Worm (Caenorhabditis elegans): Measurements from ENCODE around the gene tbx-31.

DNA sequence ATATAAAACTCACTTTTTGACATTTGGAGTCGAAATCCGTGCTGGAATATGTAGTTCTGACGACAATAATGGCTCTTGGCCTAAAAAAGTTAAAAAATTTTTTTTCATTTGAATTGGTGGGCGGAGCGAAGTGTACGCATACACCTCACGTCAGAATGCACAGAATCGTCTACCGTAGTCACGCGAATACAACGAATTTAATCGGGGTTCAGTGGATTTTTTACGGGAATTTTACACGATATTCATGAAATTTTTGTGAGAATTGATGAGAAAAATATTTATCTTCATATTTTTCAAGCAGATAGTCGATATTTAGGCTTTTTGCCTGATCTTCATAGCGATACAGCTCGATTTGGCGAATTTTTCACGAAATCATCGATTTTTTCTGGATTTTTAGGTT lies 5.2 kb downstream of the tbx-31 start, which contains the start of gene R09H3.3:
- TF ChIP-seq flt-1 (GFP tag; IDR thresholded peaks at IDR 0.05) (no peak), ama-1 (optimal IDR thresholded peaks at IDR 0.05) (no peak), scrt-1 (GFP tag; IDR thresholded peaks at IDR 0.05) (no peak), hmg-4 (GFP tag; optimal IDR thresholded peaks at IDR 0.05) (no peak), B0310.2 (tag; optimal IDR thresholded peaks at IDR 0.05) (no peak), tbx-11 (GFP tag; IDR thresholded peaks at IDR 0.05) (no peak), tra-4 (tag; optimal IDR thresholded peaks at IDR 0.05) (no peak), aly-1 (tag; optimal IDR thresholded peaks at IDR 0.05) (no peak), ceh-36 (tag; optimal IDR thresholded peaks at IDR 0.05) (no peak), F13C5.2 (tag; optimal IDR thresholded peaks at IDR 0.05) (no peak), tbx-37 (GFP tag; conservative IDR thresholded peaks at IDR 0.05) (no peak)

Measured in whole organism, early embryonic.